Worm (Caenorhabditis elegans) whole organism, mixed stage, embryonic: ENCODE results near the gene F32G8.2.

ENCODE experiments used
- M03D4.4 ChIP-seq: sonication (generic microtip); optimal IDR thresholded peaks from 2 replicates; lab custom pipeline; 2017; ENCODE audit warnings: mild to moderate bottlenecking, missing genetic modification characterization, missing compliant biosample characterization
- bed-3 ChIP-seq: fragments of 200-800 bp; sonication (Bioruptor generic); optimal IDR thresholded peaks from 3 replicates; lab custom pipeline; 2018; ENCODE audit warnings: mild to moderate bottlenecking, missing genetic modification characterization, moderate library complexity, missing compliant biosample characterization
- blmp-1 ChIP-seq: fragments of 150-350 bp; optimal IDR thresholded peaks from 2 replicates; lab custom pipeline; 2014; ENCODE audit warnings: missing biosample characterization, missing genetic modification characterization
- ceh-39 ChIP-seq: fragments of 150-350 bp; optimal IDR thresholded peaks from 2 replicates; lab custom pipeline; 2014; ENCODE audit warnings: missing biosample characterization, missing genetic modification characterization
- ceh-43 ChIP-seq: fragments of 200-800 bp; sonication (Bioruptor generic); optimal IDR thresholded peaks from 2 replicates; lab custom pipeline; 2018; ENCODE audit warnings: mild to moderate bottlenecking, missing genetic modification characterization, moderate library complexity, missing compliant biosample characterization
- ceh-83 ChIP-seq: fragments of 200-800 bp; sonication (Bioruptor generic); optimal IDR thresholded peaks from 2 replicates; lab custom pipeline; 2018; ENCODE audit warnings: mild to moderate bottlenecking, missing genetic modification characterization, missing compliant biosample characterization
- ces-1 ChIP-seq: fragments of 150-350 bp; optimal IDR thresholded peaks from 2 replicates; lab custom pipeline; 2014; ENCODE audit warnings: missing biosample characterization, missing genetic modification reagents, missing genetic modification characterization
- cnd-1 ChIP-seq: fragments of 200-800 bp; sonication (Bioruptor generic); optimal IDR thresholded peaks from 2 replicates; lab custom pipeline; 2018; ENCODE audit warnings: mild to moderate bottlenecking, missing genetic modification characterization, missing compliant biosample characterization
- drap-1 ChIP-seq: fragments of 200-800 bp; sonication (Bioruptor generic); optimal IDR thresholded peaks from 3 replicates; lab custom pipeline; 2018; ENCODE audit warnings: mild to moderate bottlenecking, missing genetic modification characterization, missing compliant biosample characterization
- elt-1 ChIP-seq: sonication (generic microtip); optimal IDR thresholded peaks from 2 replicates; lab custom pipeline; 2017; ENCODE audit warnings: missing genetic modification characterization, mild to moderate bottlenecking, missing compliant biosample characterization, antibody characterized with exemption, moderate library complexity, borderline replicate concordance; ENCODE audit not compliant: insufficient read depth
- elt-3 ChIP-seq: fragments of 150-350 bp; optimal IDR thresholded peaks from 2 replicates; lab custom pipeline; 2014; ENCODE audit warnings: missing biosample characterization, missing genetic modification characterization
- ham-2 ChIP-seq: fragments of 200-800 bp; sonication (Bioruptor generic); optimal IDR thresholded peaks from 2 replicates; lab custom pipeline; 2018; ENCODE audit warnings: mild to moderate bottlenecking, missing genetic modification characterization, missing compliant biosample characterization
- hlh-1 ChIP-seq: fragments of 150-350 bp; optimal IDR thresholded peaks from 2 replicates; lab custom pipeline; 2014; ENCODE audit warnings: missing biosample characterization, missing genetic modification reagents, missing genetic modification characterization
- lin-13 ChIP-seq: fragments of 150-350 bp; optimal IDR thresholded peaks from 2 replicates; lab custom pipeline; 2014; ENCODE audit warnings: missing biosample characterization, missing genetic modification characterization
- lin-32 ChIP-seq: fragments of 200-800 bp; sonication (Bioruptor generic); optimal IDR thresholded peaks from 2 replicates; lab custom pipeline; 2018; ENCODE audit warnings: mild to moderate bottlenecking, missing genetic modification characterization, missing compliant biosample characterization
- lsy-2 ChIP-seq: fragments of 150-350 bp; optimal IDR thresholded peaks from 2 replicates; lab custom pipeline; 2014; ENCODE audit warnings: missing biosample characterization, missing genetic modification characterization
- mab-5 ChIP-seq: fragments of 150-350 bp; optimal IDR thresholded peaks from 2 replicates; lab custom pipeline; 2014; ENCODE audit warnings: missing biosample characterization, missing genetic modification characterization
- mep-1 ChIP-seq: fragments of 150-350 bp; optimal IDR thresholded peaks from 2 replicates; lab custom pipeline; 2017; ENCODE audit warnings: missing biosample characterization, missing genetic modification reagents, missing genetic modification characterization, inconsistent platforms
- mls-2 ChIP-seq: sonication (generic microtip); optimal IDR thresholded peaks from 2 replicates; lab custom pipeline; 2016; ENCODE audit warnings: mild to moderate bottlenecking, missing genetic modification characterization, moderate library complexity, missing compliant biosample characterization
- nhr-12 ChIP-seq: fragments of 150-350 bp; optimal IDR thresholded peaks from 2 replicates; lab custom pipeline; 2014; ENCODE audit warnings: missing biosample characterization, missing genetic modification characterization
- nhr-2 ChIP-seq: fragments of 150-350 bp; optimal IDR thresholded peaks from 2 replicates; lab custom pipeline; 2014; ENCODE audit warnings: missing biosample characterization, missing genetic modification characterization
- nhr-237 ChIP-seq: fragments of 150-350 bp; optimal IDR thresholded peaks from 2 replicates; lab custom pipeline; 2014; ENCODE audit warnings: missing biosample characterization, missing genetic modification characterization
- nhr-76 ChIP-seq: sonication (generic microtip); optimal IDR thresholded peaks from 2 replicates; lab custom pipeline; 2017; ENCODE audit warnings: missing biosample characterization, missing genetic modification characterization
- pha-4 ChIP-seq: fragments of 150-350 bp; optimal IDR thresholded peaks from 2 replicates; lab custom pipeline; 2018; ENCODE audit warnings: missing biosample characterization, missing genetic modification reagents, missing genetic modification characterization
- sem-2 ChIP-seq: fragments of 200-800 bp; sonication (Bioruptor generic); optimal IDR thresholded peaks from 2 replicates; lab custom pipeline; 2018; ENCODE audit warnings: mild to moderate bottlenecking, missing genetic modification characterization, missing compliant biosample characterization
- snpc-4 ChIP-seq: fragments of 150-350 bp; optimal IDR thresholded peaks from 2 replicates; lab custom pipeline; 2014; ENCODE audit warnings: missing biosample characterization, missing genetic modification characterization
- sptf-1 ChIP-seq: sonication (generic microtip); optimal IDR thresholded peaks from 2 replicates; lab custom pipeline; 2017; ENCODE audit warnings: mild to moderate bottlenecking, missing genetic modification characterization, moderate library complexity, missing compliant biosample characterization
- tbx-8 ChIP-seq: fragments of 200-800 bp; sonication (Bioruptor generic); optimal IDR thresholded peaks from 2 replicates; lab custom pipeline; 2018; ENCODE audit warnings: mild to moderate bottlenecking, missing genetic modification characterization, moderate library complexity, missing compliant biosample characterization
- unc-120 ChIP-seq: sonication (generic microtip); optimal IDR thresholded peaks from 2 replicates; lab custom pipeline; 2017; ENCODE audit warnings: missing genetic modification characterization, missing compliant biosample characterization; ENCODE audit not compliant: poor library complexity, severe bottlenecking
- unc-39 ChIP-seq: fragments of 150-350 bp; optimal IDR thresholded peaks from 2 replicates; lab custom pipeline; 2014; ENCODE audit warnings: missing biosample characterization, missing genetic modification characterization
- unc-62 ChIP-seq: fragments of 150-350 bp; optimal IDR thresholded peaks from 2 replicates; lab custom pipeline; 2014; ENCODE audit warnings: missing biosample characterization, missing genetic modification reagents, missing genetic modification characterization
- zip-8 ChIP-seq: fragments of 150-350 bp; optimal IDR thresholded peaks from 2 replicates; lab custom pipeline; 2014; ENCODE audit warnings: missing biosample characterization, missing genetic modification characterization
- ztf-11 ChIP-seq: fragments of 150-350 bp; optimal IDR thresholded peaks from 2 replicates; lab custom pipeline; 2014; ENCODE audit warnings: missing biosample characterization, missing genetic modification characterization

Gene F32G8.2

DNA sequence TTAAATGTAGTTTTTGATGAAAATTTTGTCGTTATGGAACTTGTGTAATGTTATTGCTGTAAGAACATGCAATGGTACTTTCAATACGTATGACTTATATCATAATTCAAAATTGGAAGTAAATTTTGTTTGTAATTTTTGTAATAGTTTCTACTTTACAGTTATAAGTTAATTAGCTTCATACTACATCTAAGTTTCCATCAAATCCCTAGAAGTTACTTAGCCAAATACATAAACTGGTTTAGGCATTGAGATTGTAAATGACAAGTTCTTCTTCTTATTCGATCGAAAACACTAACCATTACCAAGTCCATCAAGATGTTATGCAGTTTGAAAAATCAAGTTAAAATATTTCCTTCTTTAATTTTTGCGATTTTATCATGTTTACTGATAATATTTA is at the start of gene F32G8.2:
F32G8.2 (plus strand) TSS at position 301 of the 400 bp plus-strand sequence.
- TF ChIP-seq M03D4.4 (tag; lab: Kevin White, UChicago), result no peak
- TF ChIP-seq ces-1 (GFP tag; lab: Kevin White, UChicago), result no peak
- TF ChIP-seq ceh-39 (tag; lab: Kevin White, UChicago), result no peak
- TF ChIP-seq snpc-4 (tag; lab: Kevin White, UChicago), result no peak
- no peak for TF ChIP-seq elt-3 (tag; lab: Kevin White, UChicago)
- no peak for TF ChIP-seq nhr-76 (tag; lab: Kevin White, UChicago)
- TF ChIP-seq tbx-8 (GFP tag; lab: Kevin White, UChicago), result no peak
- no peak for TF ChIP-seq nhr-12 (tag; lab: Kevin White, UChicago)

ce11 chrV:10501295-10501694 is 48.5 kb upstream of the F32G8.2 start, which contains the start of gene C35A5.3:
Gene C35A5.3, minus strand, starts transcription at chrV:10501395.
- TF ChIP-seq tbx-8 (GFP tag; lab: Kevin White, UChicago), result no peak
- TF ChIP-seq blmp-1 (tag; lab: Kevin White, UChicago), result no peak
- no peak for TF ChIP-seq ceh-83 (GFP tag; lab: Kevin White, UChicago)
- no peak for TF ChIP-seq mls-2
- TF ChIP-seq lsy-2, result no peak

ce11 chrV:10503011-10503410 is 46.8 kb upstream of the F32G8.2 start, which contains the start of gene C35A5.11:
Gene C35A5.11, minus strand, starts transcription at chrV:10503111.
- TF ChIP-seq cnd-1 (no peak), bed-3 (GFP tag; lab: Kevin White, UChicago) (no peak), drap-1 (GFP tag; lab: Kevin White, UChicago) (no peak), lin-32 (GFP tag; lab: Kevin White, UChicago) (no peak), sptf-1 (no peak), ztf-11 (tag; lab: Kevin White, UChicago) (no peak), zip-8 (no peak), nhr-237 (tag; lab: Kevin White, UChicago) (no peak), nhr-2 (no peak), ceh-83 (GFP tag; lab: Kevin White, UChicago) (no peak), elt-3 (tag; lab: Kevin White, UChicago) (no peak), ces-1 (GFP tag; lab: Kevin White, UChicago) (no peak)

DNA sequence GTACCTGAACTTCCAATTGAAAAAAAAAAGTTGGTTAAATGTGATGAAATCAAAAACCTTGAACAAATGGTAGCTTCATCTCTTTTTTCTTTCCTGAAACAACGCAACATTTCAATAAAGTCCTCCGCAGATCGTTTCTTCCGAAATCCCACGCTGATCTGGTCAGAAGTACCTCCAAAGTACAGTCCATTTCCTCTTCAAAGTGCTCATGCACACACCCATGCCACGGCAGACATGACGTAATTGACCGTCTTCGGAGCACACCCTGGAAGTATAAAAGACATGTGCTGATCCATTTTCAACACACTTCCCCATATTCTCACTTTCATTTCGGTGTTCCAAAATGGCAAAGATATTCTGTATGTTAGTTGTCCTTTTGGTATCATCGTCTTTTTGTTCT is 45.9 kb upstream of the F32G8.2 start, which contains the start of gene C35A5.10:
C35A5.10 (plus strand) TSS at position 301 of the 400 bp plus-strand sequence.
- TF ChIP-seq lsy-2, result no peak
- TF ChIP-seq ceh-39 (tag; lab: Kevin White, UChicago), result no peak
- TF ChIP-seq lin-13 (tag; lab: Kevin White, UChicago), result no peak
- no peak for TF ChIP-seq elt-3 (tag; lab: Kevin White, UChicago)
- no peak for TF ChIP-seq nhr-12 (tag; lab: Kevin White, UChicago)
- no peak for TF ChIP-seq blmp-1 (tag; lab: Kevin White, UChicago)
- no peak for TF ChIP-seq M03D4.4 (tag; lab: Kevin White, UChicago)
- TF ChIP-seq pha-4 (tag; lab: Kevin White, UChicago), result no peak
- no peak for TF ChIP-seq sptf-1
- no peak for TF ChIP-seq ces-1 (GFP tag; lab: Kevin White, UChicago)
- TF ChIP-seq bed-3 (GFP tag; lab: Kevin White, UChicago), result no peak
- no peak for TF ChIP-seq ceh-83 (GFP tag; lab: Kevin White, UChicago)
- TF ChIP-seq, all 35 proteins: peak for 0

- TF ChIP-seq ham-2 (GFP tag; lab: Kevin White, UChicago), result no peak
These were observed 44.3 kb upstream of the F32G8.2 start, which contains the start of gene C35A5.5 for ce11 chrV:10505553-10505952. Gene C35A5.5, plus strand, starts transcription at chrV:10505853.

- TF ChIP-seq ceh-83 (GFP tag; lab: Kevin White, UChicago), result no peak
- no peak for TF ChIP-seq hlh-1 (tag; lab: Kevin White, UChicago)
- TF ChIP-seq unc-62 (GFP tag; lab: Kevin White, UChicago), result no peak
- no peak for TF ChIP-seq ceh-43 (GFP tag; lab: Kevin White, UChicago)
- TF ChIP-seq nhr-76 (tag; lab: Kevin White, UChicago), result no peak
- TF ChIP-seq sptf-1, result no peak
- TF ChIP-seq bed-3 (GFP tag; lab: Kevin White, UChicago), result no peak
- no peak for TF ChIP-seq nhr-12 (tag; lab: Kevin White, UChicago)
- no peak for TF ChIP-seq ceh-39 (tag; lab: Kevin White, UChicago)
- no peak for TF ChIP-seq unc-39 (tag; lab: Kevin White, UChicago)
- no peak for TF ChIP-seq unc-120
- no peak for TF ChIP-seq cnd-1
- no peak for TF ChIP-seq tbx-8 (GFP tag; lab: Kevin White, UChicago)
- no peak for TF ChIP-seq blmp-1 (tag; lab: Kevin White, UChicago)
- TF ChIP-seq elt-1, result no peak
- no peak for TF ChIP-seq sem-2 (GFP tag; lab: Kevin White, UChicago)
- no peak for TF ChIP-seq mab-5 (tag; lab: Kevin White, UChicago)
- TF ChIP-seq mep-1 (tag; lab: Kevin White, UChicago), result no peak
- no peak for TF ChIP-seq mls-2
These were observed 41.0 kb upstream of the F32G8.2 start, which contains the start of gene C35A5.6 for ce11 chrV:10508855-10509254. Gene C35A5.6, plus strand, starts transcription at chrV:10509137.
